Fruit fly (Drosophila melanogaster) Kc167 (cell line): ENCODE measurements around the gene CG32579.

Experiments
- Myc ChIP-seq: fragments of >200 bp; optimal IDR thresholded peaks from 2 replicates; lab custom pipeline; 2017; ENCODE audit warnings: missing external identifiers
- Sin3A ChIP-seq: fragments of >200 bp; optimal IDR thresholded peaks from 2 replicates; lab custom pipeline; 2018; ENCODE audit warnings: missing external identifiers
- h ChIP-seq: fragments of >200 bp; optimal IDR thresholded peaks from 3 replicates; lab custom pipeline; 2018; ENCODE audit warnings: missing external identifiers
- insv ChIP-seq: fragments of >200 bp; optimal IDR thresholded peaks from 3 replicates; lab custom pipeline; 2018; ENCODE audit warnings: missing external identifiers
- psq ChIP-seq: fragments of >200 bp; optimal IDR thresholded peaks from 2 replicates; lab custom pipeline; 2017; ENCODE audit warnings: missing external identifiers
- ttk ChIP-seq: sonication (Bioruptor generic); optimal IDR thresholded peaks from 2 replicates; lab custom pipeline; 2017; ENCODE audit warnings: missing external identifiers

CG32579 gene

DNA sequence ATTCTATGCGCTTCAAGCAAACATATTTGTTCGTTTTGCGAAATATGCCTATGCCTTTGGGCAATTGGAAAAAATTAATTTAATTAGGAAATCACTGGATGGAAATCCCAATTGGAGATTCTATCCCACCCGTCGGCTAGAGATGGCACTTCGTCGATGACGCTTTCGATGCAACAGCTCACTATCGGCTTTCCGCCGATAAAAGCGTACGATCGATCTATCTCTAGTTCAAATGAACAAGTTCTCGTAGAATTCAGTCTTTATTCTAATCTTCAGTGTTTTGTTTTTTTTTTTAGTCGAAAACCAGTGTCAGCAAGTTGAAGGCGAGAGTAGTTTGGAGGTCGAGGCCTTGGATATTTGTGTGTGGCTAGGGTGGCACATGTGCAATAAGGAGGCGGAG, at the start of gene CG32579, which contains the start of gene CG9917:
Gene CG32579, plus strand, starts transcription at position 224 of the 400 bp plus-strand sequence.
Gene CG9917, minus strand, starts transcription at position 169 of the 400 bp plus-strand sequence.
- TF ChIP-seq insv (lab: Kevin White, UChicago) (no peak), h (lab: Kevin White, UChicago) (no peak), Sin3A (lab: Kevin White, UChicago) (no peak), psq (no peak), ttk (no peak)

DNA sequence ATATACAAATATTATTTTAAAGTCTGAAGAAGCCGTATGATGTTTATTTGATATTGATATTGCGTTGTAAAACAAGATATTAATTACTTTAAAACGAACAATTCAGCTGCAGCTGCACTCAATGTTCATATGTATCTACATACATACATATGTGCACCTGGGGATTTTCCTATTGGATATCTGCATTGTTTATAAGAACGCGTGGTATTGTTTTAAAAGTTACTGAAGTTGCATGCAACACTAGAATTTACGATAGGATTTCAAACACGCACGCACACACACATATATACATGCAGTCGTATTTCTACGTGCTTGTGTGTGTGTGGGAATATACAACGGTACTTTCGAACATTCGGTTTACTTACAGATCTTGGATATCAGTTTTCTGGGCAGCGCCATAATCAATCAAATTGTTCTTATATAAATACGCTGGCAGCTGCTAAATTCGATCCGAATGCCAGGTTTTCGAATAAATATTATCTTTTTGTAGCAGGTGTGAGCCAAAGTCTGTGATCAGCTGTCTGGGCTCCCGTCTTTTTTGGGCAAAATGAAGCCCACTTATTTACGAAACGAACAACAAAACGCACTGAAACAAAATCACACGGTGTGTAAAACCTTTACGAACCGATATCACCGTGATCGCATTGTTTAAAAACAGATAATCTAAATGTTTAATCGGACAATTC, 47.8 kb upstream of the CG32579 start:
- TF ChIP-seq h (lab: Kevin White, UChicago) (no peak), insv (lab: Kevin White, UChicago) (no peak), Sin3A (lab: Kevin White, UChicago) (no peak), ttk (no peak), psq (no peak), Myc (lab: Kevin White, UChicago) (no peak)

DNA sequence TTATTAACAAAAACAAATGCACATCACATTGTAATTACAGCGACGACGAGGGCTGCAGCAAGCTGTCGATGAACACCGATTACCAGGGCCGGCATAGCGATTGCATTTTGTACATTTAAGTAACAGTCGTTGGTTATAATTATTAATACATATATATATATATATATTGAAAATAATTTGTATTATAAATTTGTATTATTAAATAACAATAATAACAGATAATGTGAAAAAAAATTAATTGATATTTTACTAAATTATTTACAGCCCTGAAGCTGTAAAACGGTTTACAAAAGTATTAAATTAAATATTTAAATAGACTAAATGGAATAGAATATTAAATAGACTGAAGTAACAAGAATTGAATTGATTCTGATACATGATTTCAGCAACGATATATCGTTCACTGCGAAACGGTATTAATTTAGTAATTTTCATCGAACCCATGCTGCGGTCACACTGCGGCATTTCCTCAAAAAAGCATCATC, 47.2 kb upstream of the CG32579 start, which contains the start of the genes kat80 and Prosalpha4:
Gene kat80, minus strand, starts transcription at position 327 of the 485 bp plus-strand sequence.
Gene Prosalpha4, plus strand, starts transcription at position 417 of the 485 bp plus-strand sequence.
- TF ChIP-seq insv (lab: Kevin White, UChicago) (no peak), ttk (no peak), Sin3A (lab: Kevin White, UChicago) (no peak), Myc (lab: Kevin White, UChicago) (no peak), h (lab: Kevin White, UChicago) (no peak), psq (no peak)

DNA sequence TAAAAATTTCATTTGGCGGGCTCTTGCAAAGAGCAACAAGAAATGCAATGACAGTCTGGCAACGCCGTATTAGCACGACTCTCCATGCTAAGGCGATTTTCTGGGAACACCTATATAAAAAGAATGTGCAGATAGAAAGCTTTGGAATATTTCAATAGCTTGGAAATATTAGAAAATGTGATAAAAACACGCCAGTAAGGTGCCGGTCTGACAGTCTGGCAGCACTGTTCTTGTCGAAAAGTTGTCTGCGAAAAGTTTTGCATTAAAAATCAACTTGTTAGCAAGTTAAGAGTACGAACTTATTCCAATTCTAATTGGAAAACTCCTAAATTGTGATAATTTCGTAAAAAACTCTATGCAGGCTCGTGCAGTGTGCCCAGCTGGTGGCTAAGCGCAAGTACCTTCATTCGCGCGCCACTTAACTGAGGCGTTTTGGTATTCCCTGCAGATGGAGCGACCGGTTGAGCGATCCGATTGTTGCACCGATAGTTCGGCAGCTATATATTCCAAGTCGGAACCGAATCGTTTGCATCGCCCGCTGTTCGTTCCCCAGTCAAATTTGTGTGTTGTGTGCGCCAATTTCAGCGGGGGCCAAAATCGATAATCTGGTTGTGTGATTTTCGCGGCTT, 45.1 kb upstream of the CG32579 start, which contains the start of gene eas:
Gene eas, plus strand, starts transcription at position 451 of the 629 bp plus-strand sequence.
- TF ChIP-seq Sin3A (lab: Kevin White, UChicago) (no peak), h (lab: Kevin White, UChicago) (no peak), ttk (no peak), insv (lab: Kevin White, UChicago) (no peak), psq (no peak), Myc (lab: Kevin White, UChicago) (no peak)

DNA sequence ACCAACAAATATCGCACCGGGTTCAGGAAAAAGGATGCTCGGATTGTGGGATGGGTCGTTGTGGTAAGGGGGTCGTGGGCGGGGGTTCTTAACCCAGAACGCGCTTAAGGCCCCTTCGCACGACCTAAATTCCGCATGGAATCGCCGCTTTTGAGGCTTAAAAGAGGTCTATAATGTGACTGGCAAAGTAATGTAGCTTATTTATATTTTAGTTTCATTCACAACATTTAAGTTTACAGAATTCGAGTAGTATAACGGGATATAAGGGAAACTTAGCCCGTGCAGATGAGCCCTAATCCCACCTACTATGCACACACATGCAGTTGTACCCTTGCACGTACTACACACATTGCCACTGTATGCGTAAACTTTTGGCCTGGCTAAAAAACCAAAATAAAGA, 44.3 kb upstream of the CG32579 start:
- TF ChIP-seq h (lab: Kevin White, UChicago), result no peak
- TF ChIP-seq insv (lab: Kevin White, UChicago), result no peak
- no peak for TF ChIP-seq ttk
- TF ChIP-seq psq, result no peak
- no peak for TF ChIP-seq Sin3A (lab: Kevin White, UChicago)
- no peak for TF ChIP-seq Myc (lab: Kevin White, UChicago)

DNA sequence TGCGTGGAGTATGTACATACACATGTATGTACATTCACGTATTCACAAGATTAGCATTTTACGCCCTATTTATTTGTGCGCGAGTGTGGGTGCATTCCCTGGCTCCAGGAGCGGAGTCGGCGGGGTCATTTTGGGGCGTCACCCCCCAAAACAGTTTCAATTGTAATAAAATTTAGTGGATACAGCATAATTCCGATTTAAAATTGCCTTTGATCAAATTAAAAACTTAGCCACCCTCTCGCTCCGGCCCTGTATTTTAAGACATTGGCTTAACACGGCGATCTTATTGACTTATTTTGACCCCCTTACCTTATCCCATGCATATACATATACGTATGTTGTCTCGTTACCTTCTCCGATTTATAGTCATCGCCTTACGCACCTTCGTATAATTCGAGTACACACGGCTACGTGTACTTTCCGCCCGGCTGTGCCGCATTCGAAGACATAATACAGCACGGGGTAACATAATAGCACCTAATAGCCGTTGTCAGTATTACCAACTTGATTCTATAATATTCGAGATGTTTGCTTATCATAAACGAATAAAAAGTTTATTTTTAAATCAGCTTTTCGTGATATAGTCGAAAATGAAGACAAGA, 43.6 kb upstream of the CG32579 start:
- TF ChIP-seq insv (lab: Kevin White, UChicago) (no peak), Sin3A (lab: Kevin White, UChicago) (no peak), ttk (no peak), h (lab: Kevin White, UChicago) (no peak), psq (no peak), Myc (lab: Kevin White, UChicago) (no peak)

DNA sequence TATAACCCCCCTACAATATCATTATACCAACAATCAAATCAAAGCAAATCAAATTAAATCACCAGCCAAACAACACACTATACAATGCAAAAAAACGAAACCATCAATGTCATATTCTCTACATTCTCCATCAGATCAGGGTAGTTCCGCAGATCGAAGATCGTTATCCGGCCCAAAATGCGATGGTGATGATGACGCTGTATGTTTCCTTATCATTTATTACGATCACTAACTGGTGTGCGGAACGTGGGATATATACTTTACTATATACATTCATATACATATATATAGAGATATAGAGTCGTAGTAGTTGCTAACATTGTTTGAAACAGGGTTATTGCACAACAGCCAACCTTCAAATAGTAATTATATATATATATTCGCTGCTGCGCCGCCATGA, 41.8 kb upstream of the CG32579 start:
- no peak for TF ChIP-seq Myc (lab: Kevin White, UChicago)
- TF ChIP-seq ttk, result no peak

DNA sequence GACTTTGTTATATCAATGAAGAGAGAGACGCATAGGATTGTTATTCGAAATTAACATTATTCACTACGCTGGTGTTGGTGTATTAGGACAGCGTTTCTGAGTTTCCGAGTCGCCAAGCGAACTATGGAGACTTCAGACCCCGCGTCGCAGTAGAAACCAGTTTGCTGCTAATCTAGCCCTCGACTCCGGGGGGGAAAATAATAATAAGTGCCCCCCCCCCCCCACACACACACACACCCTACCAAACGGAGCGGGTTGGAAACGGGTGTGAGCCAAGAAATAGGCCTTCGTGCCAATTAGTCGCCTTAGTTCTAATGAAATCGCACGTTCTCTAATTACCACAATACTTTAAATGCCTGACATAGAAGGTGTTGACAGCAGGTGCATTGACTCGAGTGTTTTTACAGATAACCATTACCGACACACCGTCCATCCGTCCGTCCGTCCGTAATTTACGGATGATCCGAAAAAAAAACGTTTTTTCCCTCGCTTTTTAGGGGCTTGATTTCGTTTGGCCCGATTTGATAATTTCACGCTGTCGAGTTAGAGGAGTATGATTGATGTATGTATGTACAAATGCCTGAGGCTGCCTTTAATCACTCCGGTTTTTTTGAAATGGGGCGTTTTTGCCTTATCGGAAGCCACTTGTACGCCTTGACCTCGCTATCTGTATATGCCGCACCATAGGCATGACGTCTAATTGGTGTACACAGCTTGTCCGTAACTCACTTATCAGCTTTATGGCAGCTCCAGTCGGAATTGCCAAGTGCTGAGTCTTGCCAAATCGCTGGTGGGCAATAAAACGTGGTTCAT, 41.2 kb upstream of the CG32579 start:
- TF ChIP-seq Myc (lab: Kevin White, UChicago) (no peak), Sin3A (lab: Kevin White, UChicago) (no peak), ttk (no peak), h (lab: Kevin White, UChicago) (no peak), psq (no peak), insv (lab: Kevin White, UChicago) (no peak)

DNA sequence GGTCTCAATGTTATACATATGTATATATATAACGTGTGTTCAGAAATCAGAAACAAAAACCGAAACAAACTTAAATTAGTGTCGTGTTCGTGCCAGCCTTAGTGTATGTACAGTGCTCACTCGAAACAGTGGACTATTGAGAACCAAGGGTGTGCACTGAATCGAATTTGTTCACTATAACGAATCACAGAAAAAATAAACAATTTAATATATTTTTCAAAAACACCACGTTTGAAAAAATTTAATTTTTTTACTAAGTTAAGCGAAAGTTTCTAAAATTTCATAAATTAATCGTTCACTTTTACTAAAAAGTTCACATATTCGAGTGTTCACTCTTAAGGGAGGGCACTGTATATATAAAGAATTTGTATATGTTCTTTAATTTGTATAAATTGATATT, 37.9 kb upstream of the CG32579 start:
- no peak for TF ChIP-seq Myc (lab: Kevin White, UChicago)

DNA sequence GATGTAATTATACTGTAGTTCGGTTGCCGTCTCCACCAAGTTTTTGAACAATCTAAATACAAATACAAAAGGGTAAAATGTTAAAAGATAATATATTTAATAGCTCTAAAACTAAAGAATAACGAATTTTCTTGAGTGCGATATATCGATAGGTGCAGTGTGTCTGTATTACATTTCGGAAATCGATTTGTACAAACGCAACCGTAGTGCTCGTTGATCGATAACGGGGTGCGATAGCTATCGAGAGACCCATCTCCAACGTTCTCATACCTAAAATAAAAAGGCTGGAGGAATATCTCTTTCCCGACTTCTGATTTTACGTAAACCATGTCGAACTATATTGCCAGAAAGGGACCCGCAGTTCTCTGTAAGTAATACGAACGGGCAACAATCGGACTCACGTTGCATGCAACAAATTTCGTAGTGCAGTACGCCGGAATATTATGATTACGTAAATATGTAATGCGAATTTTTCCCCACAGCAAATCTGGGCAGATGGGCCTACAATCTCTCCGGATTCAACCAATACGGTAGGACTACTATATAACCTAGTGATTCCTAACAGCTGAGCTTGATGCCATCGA, 36.9 kb upstream of the CG32579 start, which contains the start of gene UQCR-14:
Gene UQCR-14, plus strand, starts transcription at position 206 of the 584 bp plus-strand sequence.
- no peak for TF ChIP-seq h (lab: Kevin White, UChicago)

DNA sequence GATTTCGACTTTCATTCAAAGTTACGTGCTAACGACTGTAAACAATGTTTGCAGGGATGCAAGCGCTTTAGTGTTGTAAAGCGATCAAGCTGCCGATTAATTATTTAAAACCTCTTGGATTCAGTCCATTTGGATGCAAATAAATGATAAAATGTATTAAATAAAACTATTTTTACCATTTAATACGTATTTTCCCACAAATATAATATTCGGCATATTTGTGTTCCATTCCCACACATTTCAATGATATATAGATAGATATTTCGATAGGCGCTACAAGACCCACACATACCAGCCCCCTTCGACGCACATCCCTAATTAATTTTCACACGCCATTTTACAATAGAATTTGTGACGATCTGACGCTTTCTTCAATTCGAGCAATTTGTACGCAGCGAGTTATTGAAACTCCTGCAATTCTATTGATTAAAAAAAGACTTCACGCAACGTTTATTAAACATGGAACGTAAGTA, 34.6 kb upstream of the CG32579 start, which contains the start of the genes CG32576 and caz:
Gene CG32576, minus strand, starts transcription at position 42 of the 473 bp plus-strand sequence.
Gene caz, plus strand, starts transcription at position 319 of the 473 bp plus-strand sequence.
- TF ChIP-seq insv (lab: Kevin White, UChicago) (no peak), Sin3A (lab: Kevin White, UChicago) (no peak), Myc (lab: Kevin White, UChicago) (no peak), ttk (no peak), h (lab: Kevin White, UChicago) (no peak), psq (no peak)
